Fruit fly (Drosophila melanogaster): ENCODE data around the gene CG9988.

Gene CG9988

dm6 chr3R:28633746-28634145, 2.5 kb upstream of the CG9988 start (continued):
- TF ChIP-seq Hr39 (GFP tag; optimal IDR thresholded peaks at IDR 0.05) (peak; percentile 71), Sox15 (GFP tag; optimal IDR thresholded peaks at IDR 0.05) (peak; percentile 68), topi (GFP tag; optimal IDR thresholded peaks at IDR 0.05) (peak; percentile 83), CG11294 (GFP tag; IDR thresholded peaks at IDR 0.05) (peak; percentile 13; the same call in 1 of the 2 replicates), CG31627 (GFP tag; optimal IDR thresholded peaks at IDR 0.05) (peak; percentile 74), CG7368 (GFP tag; optimal IDR thresholded peaks at IDR 0.05) (peak; percentile 51), CG10669 (GFP tag; optimal IDR thresholded peaks at IDR 0.05) (peak; percentile 45), fd59A (GFP tag; optimal IDR thresholded peaks at IDR 0.05) (peak; percentile 14)

dm6 chr3R:28634261-28634980, 1.8 kb upstream of the CG9988 start:
- TF ChIP-seq Lpt (GFP tag; optimal IDR thresholded peaks at IDR 0.05), result peak; percentile 2
- TF ChIP-seq CG3919 (GFP tag; optimal IDR thresholded peaks at IDR 0.05), result no peak
- TF ChIP-seq Met (GFP tag; optimal IDR thresholded peaks at IDR 0.05), result no peak
- TF ChIP-seq CG31627 (GFP tag; optimal IDR thresholded peaks at IDR 0.05), result no peak
- TF ChIP-seq Smox (GFP tag; optimal IDR thresholded peaks at IDR 0.05), result peak; percentile 5
- TF ChIP-seq CG6854 (GFP tag; optimal IDR thresholded peaks at IDR 0.05), result peak; percentile 82
- peak; percentile 6 for TF ChIP-seq CG1621 (tag; optimal IDR thresholded peaks at IDR 0.05)
- TF ChIP-seq topi (GFP tag; optimal IDR thresholded peaks at IDR 0.05), result peak; percentile 8
- peak; percentile 54 to 63 for TF ChIP-seq ss (GFP tag; optimal IDR thresholded peaks at IDR 0.05)
- TF ChIP-seq CG9139 (GFP tag; optimal IDR thresholded peaks at IDR 0.05), result peak; percentile 21
- no peak for TF ChIP-seq fd85E (GFP tag; optimal IDR thresholded peaks at IDR 0.05)
- TF ChIP-seq fd59A (GFP tag; optimal IDR thresholded peaks at IDR 0.05), result no peak
- TF ChIP-seq CG6808 (GFP tag; optimal IDR thresholded peaks at IDR 0.05), result peak; percentile 48
- TF ChIP-seq CG6276 (GFP tag; optimal IDR thresholded peaks at IDR 0.05), result no peak
- TF ChIP-seq CG6163 (GFP tag; IDR thresholded peaks at IDR 0.05), result peak; percentile 30; the same call in 1 of the 3 replicates
- TF ChIP-seq fkh (GFP tag; optimal IDR thresholded peaks at IDR 0.05), result peak; percentile 40
- TF ChIP-seq CG32006 (GFP tag; optimal IDR thresholded peaks at IDR 0.05), result no peak
- no peak for TF ChIP-seq CG3032 (tag; optimal IDR thresholded peaks at IDR 0.05)
- peak; percentile 46 for TF ChIP-seq dsx (GFP tag; optimal IDR thresholded peaks at IDR 0.05; ENCODE audit: poor library complexity, severe bottlenecking)

dm6 chr3R:28634981-28635930, 955 bp upstream of the CG9988 start, which contains the start of gene CG10011:
Gene CG10011, minus strand, starts transcription at chr3R:28635099.
- TF ChIP-seq CG6163 (GFP tag; IDR thresholded peaks at IDR 0.05) (peak; percentile 30; the same call in 1 of the 3 replicates), CG11902 (GFP tag; optimal IDR thresholded peaks at IDR 0.05) (no peak), CG6854 (GFP tag; optimal IDR thresholded peaks at IDR 0.05) (no peak), CG1621 (tag; optimal IDR thresholded peaks at IDR 0.05) (no peak), net (GFP tag; optimal IDR thresholded peaks at IDR 0.05) (no peak), spab (GFP tag; optimal IDR thresholded peaks at IDR 0.05) (no peak), Hr39 (GFP tag; optimal IDR thresholded peaks at IDR 0.05) (no peak), dsx (GFP tag; optimal IDR thresholded peaks at IDR 0.05; ENCODE audit: poor library complexity, severe bottlenecking) (no peak), CG8119 (GFP tag; IDR thresholded peaks at IDR 0.05) (no peak), Ets96B (tag; optimal IDR thresholded peaks at IDR 0.05) (no peak), OdsH (GFP tag; optimal IDR thresholded peaks at IDR 0.05) (no peak), dac (GFP tag; optimal IDR thresholded peaks at IDR 0.05) (no peak), CG7368 (GFP tag; optimal IDR thresholded peaks at IDR 0.05) (peak; percentile 17), ss (GFP tag; optimal IDR thresholded peaks at IDR 0.05) (no peak), pdm3 (GFP tag; optimal IDR thresholded peaks at IDR 0.05) (no peak), acj6 (GFP tag; optimal IDR thresholded peaks at IDR 0.05) (no peak), Sox102F (GFP tag; optimal IDR thresholded peaks at IDR 0.05) (peak; percentile 11), Blimp-1 (GFP tag; optimal IDR thresholded peaks at IDR 0.05) (peak; percentile 5), CG6792 (GFP tag; optimal IDR thresholded peaks at IDR 0.05) (no peak), CG16779 (tag; optimal IDR thresholded peaks at IDR 0.05) (no peak), CG4318 (GFP tag; optimal IDR thresholded peaks at IDR 0.05) (no peak), CG3919 (GFP tag; optimal IDR thresholded peaks at IDR 0.05) (peak; percentile 10), eg (GFP tag; IDR thresholded peaks at IDR 0.05) (0 out of 3 replicates have a peak, but pooled peaks have one; percentile 25), CG34406 (GFP tag; optimal IDR thresholded peaks at IDR 0.05) (no peak), vri (GFP tag; optimal IDR thresholded peaks at IDR 0.05) (no peak), fd85E (GFP tag; optimal IDR thresholded peaks at IDR 0.05) (no peak), Eip78C (GFP tag) (peak; percentile 75), Eip93F (GFP tag; optimal IDR thresholded peaks at IDR 0.05) (no peak)
